Worm (Caenorhabditis elegans) whole organism, early embryonic: Measurements from ENCODE around the gene magu-1.
A peak's percentile ranks its signal among the peaks of the same experiment; 100 is the strongest.

Experiments
- B0310.2 ChIP-seq: sonication (generic microtip); optimal IDR thresholded peaks from 2 replicates; lab custom pipeline; 2016; ENCODE audit warnings: mild to moderate bottlenecking, missing genetic modification characterization, missing compliant biosample characterization
- F13C5.2 ChIP-seq: sonication (generic microtip); optimal IDR thresholded peaks from 2 replicates; lab custom pipeline; 2017; ENCODE audit warnings: mild to moderate bottlenecking, missing genetic modification characterization, inconsistent platforms, missing compliant biosample characterization
- aly-1 ChIP-seq: sonication (generic microtip); optimal IDR thresholded peaks from 2 replicates; lab custom pipeline; 2016; ENCODE audit warnings: missing genetic modification characterization, missing compliant biosample characterization
- ama-1 ChIP-seq: fragments of 150-350 bp; optimal IDR thresholded peaks from 2 replicates; lab custom pipeline; 2014
- ceh-13 ChIP-seq: fragments of 200-800 bp; sonication (Bioruptor generic); optimal IDR thresholded peaks from 2 replicates; lab custom pipeline; 2018; ENCODE audit warnings: mild to moderate bottlenecking, missing genetic modification characterization, missing compliant biosample characterization
- ceh-36 ChIP-seq: sonication (generic microtip); optimal IDR thresholded peaks from 2 replicates; lab custom pipeline; 2016; ENCODE audit warnings: missing genetic modification characterization, inconsistent platforms, missing compliant biosample characterization
- ets-7 ChIP-seq: sonication (generic microtip); optimal IDR thresholded peaks from 2 replicates; lab custom pipeline; 2016; ENCODE audit warnings: missing genotype, missing genetic modification characterization, missing compliant biosample characterization
- flt-1 ChIP-seq: fragments of 200-800 bp; sonication (Bioruptor generic); IDR thresholded peaks from 2 replicates; pipeline ENCODE4 v1.3.6; 2022; ENCODE audit warnings: missing genetic modification characterization, missing compliant biosample characterization
- hmbx-1 ChIP-seq: sonication (generic microtip); optimal IDR thresholded peaks from 2 replicates; lab custom pipeline; 2016; ENCODE audit warnings: mild to moderate bottlenecking, missing genetic modification characterization, missing compliant biosample characterization
- hmg-4 ChIP-seq: fragments of 200-800 bp; sonication (Bioruptor generic); optimal IDR thresholded peaks from 2 replicates; lab custom pipeline; 2018; ENCODE audit warnings: mild to moderate bottlenecking, missing genetic modification characterization, missing compliant biosample characterization
- hnd-1 ChIP-seq: sonication (generic microtip); optimal IDR thresholded peaks from 2 replicates; lab custom pipeline; 2016; ENCODE audit warnings: missing genetic modification characterization, missing compliant biosample characterization
- pes-1 ChIP-seq: fragments of 200-800 bp; sonication (Bioruptor generic); IDR thresholded peaks from 2 replicates; pipeline ENCODE4 v1.3.6; 2022; ENCODE audit warnings: missing genetic modification reagents, missing genetic modification characterization, missing compliant biosample characterization
- scrt-1 ChIP-seq: fragments of 200-800 bp; sonication (Bioruptor generic); IDR thresholded peaks from 2 replicates; pipeline ENCODE4 v1.3.6; 2022; ENCODE audit warnings: missing genetic modification characterization, missing compliant biosample characterization
- sea-1 ChIP-seq: fragments of 200-800 bp; sonication (Bioruptor generic); conservative IDR thresholded peaks from 2 replicates; pipeline ENCODE4 v1.3.6; 2022; ENCODE audit warnings: missing genetic modification characterization, missing compliant biosample characterization
- tbx-11 ChIP-seq: fragments of 200-800 bp; sonication (Bioruptor generic); IDR thresholded peaks from 2 replicates; pipeline ENCODE4 v1.3.6; 2022; ENCODE audit warnings: missing genetic modification characterization, missing compliant biosample characterization
- tbx-37 ChIP-seq: fragments of 200-800 bp; sonication (Bioruptor generic); conservative IDR thresholded peaks from 2 replicates; pipeline ENCODE4 v1.3.6; 2022; ENCODE audit warnings: missing genetic modification reagents, missing genetic modification characterization, missing compliant biosample characterization
- tra-4 ChIP-seq: sonication (generic microtip); optimal IDR thresholded peaks from 2 replicates; lab custom pipeline; 2017; ENCODE audit warnings: missing genetic modification characterization, missing compliant biosample characterization

Gene magu-1

ce11 chrIII:439926-440325, 31.6 kb downstream of the magu-1 start, which contains the start of gene affl-1:
affl-1 (plus strand) TSS chrIII:440226.
- TF ChIP-seq hnd-1 (tag; lab: Kevin White, UChicago) (no peak), ceh-36 (tag; lab: Kevin White, UChicago) (no peak), pes-1 (GFP tag; lab: Robert Waterston, UW) (no peak), aly-1 (tag; lab: Kevin White, UChicago) (no peak), ceh-13 (GFP tag; lab: Kevin White, UChicago) (no peak), F13C5.2 (tag; lab: Kevin White, UChicago) (no peak), scrt-1 (no peak), hmbx-1 (tag; lab: Kevin White, UChicago) (no peak)

ce11 chrIII:437033-437432, 34.5 kb downstream of the magu-1 start:
- TF ChIP-seq pes-1 (GFP tag; lab: Robert Waterston, UW), result no peak
- TF ChIP-seq aly-1 (tag; lab: Kevin White, UChicago), result no peak
- no peak for TF ChIP-seq hmg-4 (GFP tag; lab: Kevin White, UChicago)
- no peak for TF ChIP-seq B0310.2

- peak; percentile 48 for TF ChIP-seq ceh-36 (tag; lab: Kevin White, UChicago)
- TF ChIP-seq hmg-4 (GFP tag; lab: Kevin White, UChicago), result peak; percentile 38
- TF ChIP-seq hnd-1 (tag; lab: Kevin White, UChicago), result no peak
Observed at ce11 chrIII:434361-434941, 37.1 kb downstream of the magu-1 start, which contains the start of gene affl-2. affl-2 (plus strand) TSS chrIII:434891.

- TF ChIP-seq tbx-37 (GFP tag; lab: Robert Waterston, UW) (no peak), ceh-36 (tag; lab: Kevin White, UChicago) (no peak), pes-1 (GFP tag; lab: Robert Waterston, UW) (no peak), B0310.2 (no peak), aly-1 (tag; lab: Kevin White, UChicago) (no peak), hmg-4 (GFP tag; lab: Kevin White, UChicago) (peak; percentile 70), F13C5.2 (tag; lab: Kevin White, UChicago) (peak; percentile 20), ama-1 (no peak), hmbx-1 (tag; lab: Kevin White, UChicago) (no peak), tbx-11 (peak; percentile 51; the same call in 1 of the 2 replicates), tra-4 (tag; lab: Kevin White, UChicago) (no peak), scrt-1 (no peak), ets-7 (tag; lab: Kevin White, UChicago) (no peak), sea-1 (GFP tag; lab: Robert Waterston, UW) (no peak), ceh-13 (GFP tag; lab: Kevin White, UChicago) (no peak), flt-1 (GFP tag; lab: Robert Waterston, UW) (no peak; the same call in 1 of the 2 replicates), hnd-1 (tag; lab: Kevin White, UChicago) (no peak)
Observed at ce11 chrIII:432988-433387, 38.5 kb downstream of the magu-1 start.

- no peak for TF ChIP-seq sea-1 (GFP tag; lab: Robert Waterston, UW)
Observed at ce11 chrIII:429038-429437, 42.5 kb downstream of the magu-1 start, which contains the start of gene cec-8. cec-8 (plus strand) TSS chrIII:429338.

- no peak for TF ChIP-seq sea-1 (GFP tag; lab: Robert Waterston, UW)
- no peak for TF ChIP-seq hmbx-1 (tag; lab: Kevin White, UChicago)
- TF ChIP-seq hmg-4 (GFP tag; lab: Kevin White, UChicago), result no peak
- TF ChIP-seq scrt-1, result no peak
- no peak for TF ChIP-seq tbx-11
- TF ChIP-seq ets-7 (tag; lab: Kevin White, UChicago), result no peak
- TF ChIP-seq flt-1 (GFP tag; lab: Robert Waterston, UW), result no peak
- no peak for TF ChIP-seq tbx-37 (GFP tag; lab: Robert Waterston, UW)
- no peak for TF ChIP-seq ceh-36 (tag; lab: Kevin White, UChicago)
- no peak for TF ChIP-seq ceh-13 (GFP tag; lab: Kevin White, UChicago)
- TF ChIP-seq pes-1 (GFP tag; lab: Robert Waterston, UW), result no peak
Observed at ce11 chrIII:423875-424274, 47.6 kb downstream of the magu-1 start.

- TF ChIP-seq ama-1 (no peak), F13C5.2 (tag; lab: Kevin White, UChicago) (no peak), hmg-4 (GFP tag; lab: Kevin White, UChicago) (no peak), ceh-13 (GFP tag; lab: Kevin White, UChicago) (no peak), ceh-36 (tag; lab: Kevin White, UChicago) (no peak), aly-1 (tag; lab: Kevin White, UChicago) (no peak), ets-7 (tag; lab: Kevin White, UChicago) (no peak), tra-4 (tag; lab: Kevin White, UChicago) (no peak), tbx-11 (no peak), hmbx-1 (tag; lab: Kevin White, UChicago) (no peak)
Observed at ce11 chrIII:422553-422952, 48.9 kb downstream of the magu-1 start.

- TF ChIP-seq tbx-11 (no peak), pes-1 (GFP tag; lab: Robert Waterston, UW) (no peak)
Observed at ce11 chrIII:418649-419048, 52.9 kb downstream of the magu-1 start, which contains the start of gene stim-1. stim-1 (minus strand) TSS chrIII:418749.
